Fruit fly (Drosophila melanogaster) whole organism: Measurements from ENCODE around the gene Amt.

ENCODE experiments used
- CG8478 ChIP-seq: fragments of >200 bp; optimal IDR thresholded peaks from 2 replicates; lab custom pipeline; 2018; ENCODE audit warnings: inconsistent platforms
- Dll ChIP-seq: fragments of >200 bp; optimal IDR thresholded peaks from 2 replicates; lab custom pipeline; 2017
- EcR ChIP-seq, 2 experiments: fragments of >200 bp; optimal IDR thresholded peaks; 2 replicates each; lab custom pipeline; 2017; ENCODE audit warnings: missing biosample characterization in 2 of 2, missing genetic modification characterization in 2 of 2, missing genetic modification reagents in 2 of 2
- pan ChIP-seq: fragments of >200 bp; optimal IDR thresholded peaks from 2 replicates; lab custom pipeline; 2017
- psq ChIP-seq: fragments of >200 bp; optimal IDR thresholded peaks from 2 replicates; lab custom pipeline; 2017
- usp ChIP-seq: fragments of >200 bp; optimal IDR thresholded peaks from 2 replicates; lab custom pipeline; 2017; ENCODE audit warnings: missing biosample characterization, missing genetic modification characterization, mixed read lengths

Gene Amt

DNA sequence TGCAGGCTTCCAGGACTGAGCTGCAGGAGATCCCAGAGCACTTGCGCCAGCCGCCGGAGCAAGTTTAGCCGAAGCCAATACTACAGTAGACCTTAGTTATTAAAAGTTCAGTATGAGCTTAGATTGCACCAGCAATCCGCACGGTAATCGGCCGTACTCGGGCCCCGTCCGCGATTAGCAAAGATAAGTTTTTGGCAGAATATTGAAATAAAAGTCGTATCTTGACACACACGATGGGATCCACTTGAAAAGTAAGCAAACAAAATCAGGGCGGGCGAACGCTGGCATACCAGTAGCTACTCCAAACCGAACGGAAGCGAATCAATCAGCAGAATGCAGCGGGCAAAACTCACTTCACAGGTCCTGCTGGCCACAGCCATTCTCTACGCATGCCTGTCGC, 18.7 kb downstream of the Amt start, which contains the start of gene CG34316:
CG34316 (plus strand) TSS at position 301 of the 400 bp plus-strand sequence.
- TF ChIP-seq EcR (GFP tag; optimal IDR thresholded peaks at IDR 0.05; lab: Kevin White, UChicago) (no peak), CG8478 (no peak), pan (lab: Kevin White, UChicago) (no peak), psq (no peak)

DNA sequence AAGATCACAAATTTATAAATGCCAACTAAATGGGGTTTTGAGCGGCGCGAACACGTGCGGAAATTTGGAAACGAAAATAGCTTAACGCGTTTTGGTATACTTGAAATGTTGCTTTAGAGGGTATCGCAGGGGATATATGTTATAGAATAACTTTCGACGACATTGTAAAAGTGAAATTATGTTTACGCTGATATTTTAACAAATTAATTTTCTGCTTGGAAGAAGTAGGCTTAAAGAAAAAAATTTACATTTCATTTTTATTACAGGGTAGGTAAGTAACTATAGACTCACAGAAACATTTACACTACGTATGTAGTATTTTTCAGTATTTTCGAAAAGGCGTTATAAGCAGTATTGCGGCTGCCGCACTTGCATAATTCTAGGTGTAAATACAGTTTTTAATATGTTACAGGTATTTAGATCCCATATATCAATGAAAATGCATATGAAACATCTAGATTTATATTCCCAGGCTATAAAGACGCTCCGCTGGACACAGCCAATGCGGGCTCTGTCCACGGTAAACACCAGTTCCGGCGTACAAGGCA, 19.5 kb downstream of the Amt start, which contains the start of the genes Art3 and mRpS10:
Art3 (minus strand) TSS at position 80 of the 548 bp plus-strand sequence.
mRpS10 (plus strand) TSS at position 337 of the 548 bp plus-strand sequence.
- TF ChIP-seq Dll (lab: Kevin White, UChicago): no peak
- no peak for TF ChIP-seq usp
- TF ChIP-seq CG8478: no peak
- peak; percentile 98 for TF ChIP-seq pan (lab: Kevin White, UChicago)
- TF ChIP-seq psq: no peak
- no peak for TF ChIP-seq EcR (GFP tag; optimal IDR thresholded peaks at IDR 0.05; lab: Kevin White, UChicago)

dm6 chr3R:15225279-15225730, 23.6 kb downstream of the Amt start, which contains the start of the genes CG31344 and Caf1-55:
Gene CG31344 (minus strand): TSS chr3R:15225329.
Gene Caf1-55 (plus strand): TSS chr3R:15225576.
- no peak for TF ChIP-seq Dll (lab: Kevin White, UChicago)
- no peak for TF ChIP-seq usp
- TF ChIP-seq pan (lab: Kevin White, UChicago): no peak
- no peak for TF ChIP-seq CG8478
- no peak for TF ChIP-seq EcR (GFP tag; optimal IDR thresholded peaks at IDR 0.05; lab: Kevin White, UChicago)
- no peak for TF ChIP-seq psq

dm6 chr3R:15222973-15223372, 26.0 kb downstream of the Amt start, which contains the start of gene Polr2G:
Gene Polr2G (minus strand): TSS chr3R:15223180.
- no peak for TF ChIP-seq pan (lab: Kevin White, UChicago)
- no peak for TF ChIP-seq usp
- no peak for TF ChIP-seq psq
- TF ChIP-seq CG8478: no peak
- TF ChIP-seq Dll (lab: Kevin White, UChicago): no peak
- no peak for TF ChIP-seq EcR (GFP tag; optimal IDR thresholded peaks at IDR 0.05; lab: Kevin White, UChicago)

DNA sequence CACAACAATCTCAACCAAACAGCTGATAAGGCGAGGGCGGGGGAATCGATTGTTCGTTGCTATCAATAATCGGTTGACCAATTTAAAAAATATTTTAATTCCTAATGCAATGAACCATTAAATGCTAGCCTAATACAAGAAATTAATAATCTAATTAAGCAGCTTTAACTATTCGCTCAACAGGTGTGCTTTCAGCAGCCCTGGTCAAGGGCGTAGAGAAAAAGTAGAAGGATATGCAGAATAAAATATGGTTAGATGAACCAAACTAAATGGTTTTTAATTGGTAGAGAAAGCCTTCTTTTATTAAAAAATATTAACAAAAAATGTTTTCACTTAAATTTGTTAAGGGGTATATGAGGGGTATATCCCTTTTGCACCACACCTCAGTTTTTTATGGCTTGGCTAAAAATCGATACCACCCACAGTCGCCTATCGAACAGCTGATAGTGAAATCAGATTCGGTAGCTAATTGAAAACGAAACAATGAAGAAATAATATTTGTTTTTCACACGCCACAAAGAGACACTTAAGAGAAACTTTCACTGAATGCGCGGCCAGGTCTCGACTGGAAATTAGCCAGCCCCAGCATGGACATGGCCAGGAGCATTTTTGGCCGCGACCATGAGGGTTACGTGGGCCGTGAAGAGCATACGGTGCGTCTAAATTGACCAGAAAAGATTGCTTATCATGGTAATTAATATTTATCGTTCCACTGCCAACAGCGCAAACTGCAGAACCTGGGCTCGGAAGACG, 29.9 kb downstream of the Amt start, which contains the start of the genes SIDL and CG12241:
SIDL (minus strand) TSS at position 51 of the 753 bp plus-strand sequence.
CG12241 (plus strand) TSS at position 433 of the 753 bp plus-strand sequence.
- TF ChIP-seq pan (lab: Kevin White, UChicago) (no peak), Dll (lab: Kevin White, UChicago) (no peak), usp (no peak), EcR (GFP tag; optimal IDR thresholded peaks at IDR 0.05; lab: Kevin White, UChicago) (no peak)

DNA sequence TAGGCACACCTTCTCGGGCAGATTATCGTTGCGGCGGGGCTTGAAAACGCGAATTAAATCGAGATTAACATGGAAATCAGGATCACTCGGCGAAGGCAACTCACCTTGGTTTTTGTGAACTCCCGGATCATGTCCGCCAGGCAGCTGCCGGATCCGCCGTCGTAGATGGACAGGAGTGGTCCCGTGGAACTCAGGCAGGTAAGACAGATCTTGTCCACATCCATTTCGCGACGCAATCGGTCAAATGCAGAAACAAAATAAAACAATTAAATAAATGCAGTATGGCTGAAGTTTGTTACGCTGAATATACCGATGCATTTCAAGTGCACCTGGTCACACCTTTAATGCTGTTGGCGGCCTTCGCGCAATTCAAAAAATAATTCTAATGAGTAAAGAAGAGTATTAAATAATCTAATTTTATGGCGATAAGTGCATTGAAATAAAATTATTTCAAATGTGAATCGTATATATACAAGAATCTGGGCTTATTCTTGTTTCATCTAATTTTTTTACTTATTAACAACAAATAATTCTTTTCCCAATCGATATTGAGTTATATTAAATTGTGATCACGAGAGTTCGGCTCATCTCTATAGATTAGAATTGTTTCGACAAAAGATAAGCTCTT, 35.5 kb downstream of the Amt start, which contains the start of the genes CG6654 and CG4210:
CG6654 (minus strand) TSS at position 297 of the 628 bp plus-strand sequence.
CG4210 (plus strand) TSS at position 613 of the 628 bp plus-strand sequence.
- TF ChIP-seq CG8478: no peak
- TF ChIP-seq EcR (GFP tag; optimal IDR thresholded peaks at IDR 0.05; lab: Kevin White, UChicago): no peak
- TF ChIP-seq Dll (lab: Kevin White, UChicago): no peak
- no peak for TF ChIP-seq psq
- TF ChIP-seq pan (lab: Kevin White, UChicago): no peak
- no peak for TF ChIP-seq usp

DNA sequence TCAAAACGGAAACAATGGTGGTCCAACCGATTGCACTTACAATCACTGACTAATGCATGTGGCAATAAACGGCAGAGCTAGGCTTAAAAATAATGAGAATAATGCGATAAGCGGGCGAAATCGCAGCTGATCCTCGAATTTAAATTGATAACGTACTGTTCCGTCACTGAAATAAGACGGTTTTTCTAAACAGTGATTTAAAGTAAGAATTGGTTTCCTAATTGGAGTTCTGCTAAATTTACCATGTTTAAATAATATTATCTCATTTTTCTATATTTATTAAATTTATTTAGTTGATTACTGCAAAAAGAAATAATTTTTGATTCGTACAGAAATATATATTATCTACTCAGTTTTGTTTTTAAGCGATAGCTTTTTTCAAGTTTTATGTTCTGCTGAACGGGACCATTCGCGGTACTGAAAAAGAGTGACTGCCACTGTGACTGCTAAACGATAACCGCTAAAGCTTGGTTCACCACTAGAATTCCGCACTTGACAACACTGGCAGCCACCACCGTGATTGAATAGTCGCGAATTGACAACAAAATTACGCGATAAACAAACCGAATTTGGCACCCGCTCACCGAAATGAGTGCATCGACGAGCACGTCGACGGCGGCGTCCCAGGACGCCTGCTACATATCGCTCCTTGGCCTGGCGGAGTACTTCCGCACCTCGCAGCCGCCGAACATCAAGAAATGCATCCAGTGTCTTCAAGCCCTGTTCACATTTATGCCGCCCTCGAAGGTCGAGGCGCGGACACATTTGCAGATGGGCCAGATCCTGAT, 40.0 kb downstream of the Amt start, which contains the start of the genes Spn88Eb and Mau2:
Spn88Eb (minus strand) TSS at position 51 of the 788 bp plus-strand sequence.
Mau2 (plus strand) TSS at position 493 of the 788 bp plus-strand sequence.
- TF ChIP-seq psq (no peak), pan (lab: Kevin White, UChicago) (no peak), EcR (GFP tag; optimal IDR thresholded peaks at IDR 0.05; lab: Kevin White, UChicago) (no peak), usp (no peak), CG8478 (no peak), Dll (lab: Kevin White, UChicago) (no peak)

dm6 chr3R:15206273-15206672, 42.7 kb downstream of the Amt start, which contains the start of gene Spn88Ea:
Gene Spn88Ea (minus strand): TSS chr3R:15206447.
- no peak for TF ChIP-seq Dll (lab: Kevin White, UChicago)
- no peak for TF ChIP-seq psq
- no peak for TF ChIP-seq CG8478
- TF ChIP-seq usp: no peak
- TF ChIP-seq pan (lab: Kevin White, UChicago): no peak
- no peak for TF ChIP-seq EcR (GFP tag; optimal IDR thresholded peaks at IDR 0.05; lab: Kevin White, UChicago)

DNA sequence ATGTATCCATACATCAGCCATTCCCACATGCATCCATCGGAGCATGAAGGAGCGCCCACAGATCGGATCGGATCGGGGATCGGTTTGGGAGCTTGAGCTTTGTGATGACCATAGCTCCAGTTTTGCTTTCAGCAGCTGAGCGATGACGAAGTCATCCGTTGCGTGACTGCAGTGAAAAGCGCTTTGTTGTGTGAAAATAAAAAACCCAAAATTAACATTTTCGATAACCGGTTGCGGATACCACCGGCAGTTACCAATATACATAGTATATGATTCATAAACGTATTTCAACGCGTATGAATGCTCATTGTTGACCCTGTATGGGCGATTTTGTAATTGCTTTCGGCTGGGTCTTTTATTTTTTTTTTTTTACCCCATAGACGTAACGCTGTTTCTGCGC, 43.7 kb downstream of the Amt start:
- TF ChIP-seq CG8478: no peak
- TF ChIP-seq psq: no peak
- TF ChIP-seq pan (lab: Kevin White, UChicago): no peak
- TF ChIP-seq Dll (lab: Kevin White, UChicago): no peak
- TF ChIP-seq usp: no peak
- no peak for TF ChIP-seq EcR (GFP tag; optimal IDR thresholded peaks at IDR 0.05; lab: Kevin White, UChicago)

- TF ChIP-seq pan (lab: Kevin White, UChicago) (no peak), psq (no peak), CG8478 (no peak)
Observed at dm6 chr3R:15198052-15198793, 50.7 kb downstream of the Amt start.
